Fruit fly (Drosophila melanogaster) whole organism, pupa: ENCODE results near the gene CG17826.

Experiments used
- CG12605 ChIP-seq: fragments of 200-800 bp; sonication (Bioruptor generic); IDR thresholded peaks from 2 replicates; pipeline ENCODE4 v1.3.6; 2022; ENCODE audit warnings: missing biosample characterization, missing genetic modification characterization
- CG13204 ChIP-seq: fragments of 200-800 bp; sonication (Bioruptor generic); optimal IDR thresholded peaks from 2 replicates; lab custom pipeline; 2018; ENCODE audit warnings: missing biosample characterization, mild to moderate bottlenecking, missing genetic modification characterization, moderate library complexity
- CG14655 ChIP-seq: fragments of 200-800 bp; sonication (Bioruptor generic); optimal IDR thresholded peaks from 3 replicates; lab custom pipeline; 2017; ENCODE audit warnings: mild to moderate bottlenecking, missing biosample characterization, missing genetic modification reagents, missing genetic modification characterization
- CG15710 ChIP-seq: fragments of 200-800 bp; sonication (Bioruptor generic); optimal IDR thresholded peaks from 2 replicates; lab custom pipeline; 2018; ENCODE audit warnings: missing biosample characterization, mild to moderate bottlenecking, missing genetic modification characterization, moderate library complexity
- CG17806 ChIP-seq: fragments of 200-800 bp; sonication (Bioruptor generic); optimal IDR thresholded peaks from 2 replicates; lab custom pipeline; 2018; ENCODE audit warnings: missing biosample characterization, mild to moderate bottlenecking, missing genetic modification characterization, moderate library complexity
- CG32121 ChIP-seq: fragments of 200-800 bp; sonication (Bioruptor generic); IDR thresholded peaks from 2 replicates; pipeline ENCODE4 v1.3.6; 2022; ENCODE audit warnings: missing biosample characterization, missing genetic modification characterization
- CG8159 ChIP-seq: fragments of 200-800 bp; sonication (Bioruptor generic); optimal IDR thresholded peaks from 3 replicates; lab custom pipeline; 2018; ENCODE audit warnings: missing biosample characterization, mild to moderate bottlenecking, missing genetic modification characterization, moderate library complexity
- CG9948 ChIP-seq: fragments of 200-800 bp; sonication (Bioruptor generic); optimal IDR thresholded peaks from 2 replicates; lab custom pipeline; 2018; ENCODE audit warnings: missing biosample characterization, mild to moderate bottlenecking, missing genetic modification characterization, moderate library complexity
- EcR ChIP-seq: fragments of 200-800 bp; sonication (Bioruptor generic); optimal IDR thresholded peaks from 3 replicates; lab custom pipeline; 2019; ENCODE audit warnings: missing biosample characterization, missing genetic modification characterization, mild to moderate bottlenecking, moderate library complexity, missing genetic modification reagents
- Ets98B ChIP-seq: fragments of 200-800 bp; sonication (Bioruptor generic); IDR thresholded peaks from 2 replicates; pipeline ENCODE4 v1.3.6; 2022; ENCODE audit warnings: missing biosample characterization, missing genetic modification characterization
- Pif1A ChIP-seq: fragments of 200-800 bp; sonication (Bioruptor generic); optimal IDR thresholded peaks from 3 replicates; lab custom pipeline; 2016; ENCODE audit warnings: missing biosample characterization, missing genetic modification characterization
- fd96Ca ChIP-seq: fragments of 200-800 bp; sonication (Bioruptor generic); IDR thresholded peaks from 3 replicates; pipeline ENCODE4 v1.3.6; 2022; ENCODE audit warnings: missing biosample characterization, missing genetic modification characterization

dm6 chr3L:11997959-11998358 is 48.3 kb downstream of the CG17826 start, which contains the start of gene Grip163:
- no peak for TF ChIP-seq CG17806 (tag; lab: Kevin White, UChicago)
- no peak for TF ChIP-seq EcR
- no peak for TF ChIP-seq fd96Ca (GFP tag; lab: Robert Waterston, UW)
- TF ChIP-seq CG12605 (GFP tag; lab: Robert Waterston, UW) = no peak
- TF ChIP-seq Pif1A (GFP tag; lab: Kevin White, UChicago) = no peak
- no peak for TF ChIP-seq CG15710 (tag; lab: Kevin White, UChicago)
- no peak for TF ChIP-seq CG32121 (GFP tag; lab: Robert Waterston, UW)
- TF ChIP-seq Ets98B (GFP tag; lab: Robert Waterston, UW) = no peak
- no peak for TF ChIP-seq CG8159 (tag; lab: Kevin White, UChicago)
- TF ChIP-seq CG13204 (GFP tag; lab: Kevin White, UChicago) = no peak
- no peak for TF ChIP-seq CG9948 (tag; lab: Kevin White, UChicago)
- TF ChIP-seq CG14655 = no peak
